Worm (Caenorhabditis elegans): ENCODE results near the gene C13A2.4.

- TF ChIP-seq ama-1 (optimal IDR thresholded peaks at IDR 0.05) (no peak), flt-1 (GFP tag; IDR thresholded peaks at IDR 0.05) (no peak), aly-1 (tag; optimal IDR thresholded peaks at IDR 0.05) (no peak), sea-1 (GFP tag; conservative IDR thresholded peaks at IDR 0.05) (no peak), tbx-37 (GFP tag; conservative IDR thresholded peaks at IDR 0.05) (no peak), scrt-1 (GFP tag; IDR thresholded peaks at IDR 0.05) (no peak), ets-7 (tag; optimal IDR thresholded peaks at IDR 0.05) (no peak)
These were observed 9.8 kb upstream of the C13A2.4 start, which contains the start of gene C13A2.6 for ce11 chrV:7269399-7269798.

Measured in whole organism, early embryonic.